Fruit fly (Drosophila melanogaster): Measurements from ENCODE around the gene CG18641.
A peak's percentile ranks its signal among the peaks of the same experiment; 100 is the strongest.

CG18641 gene

DNA sequence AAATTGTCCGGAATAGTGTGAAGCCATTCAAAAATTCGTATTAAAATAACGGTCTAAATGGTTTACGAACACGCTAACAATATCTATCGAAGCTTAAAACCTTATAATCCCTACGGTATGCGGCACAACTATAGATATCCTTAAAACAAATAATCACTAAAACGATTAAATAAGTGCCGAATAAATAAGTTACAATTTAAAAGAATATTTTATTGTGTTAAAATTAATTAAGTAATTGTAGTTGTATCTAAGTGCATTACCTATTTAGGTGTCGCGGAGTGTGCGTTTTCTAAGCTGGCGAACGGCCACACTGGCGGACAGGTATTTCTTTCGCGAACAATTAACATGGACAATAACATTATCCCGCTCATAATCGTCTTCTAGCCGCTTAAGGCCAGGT lies 34.3 kb downstream of the CG18641 start, which contains the start of gene Eogt (continued):
- TF ChIP-seq lbe (GFP tag; optimal IDR thresholded peaks at IDR 0.05) = peak; percentile 90
- peak; percentile 87 for TF ChIP-seq nerfin-1 (tag; optimal IDR thresholded peaks at IDR 0.05)
- peak; percentile 95 for TF ChIP-seq CG12659 (GFP tag; optimal IDR thresholded peaks at IDR 0.05)
- TF ChIP-seq kni (GFP tag; optimal IDR thresholded peaks at IDR 0.05) = peak; percentile 43
- TF ChIP-seq kay (GFP tag; optimal IDR thresholded peaks at IDR 0.05) = peak; percentile 84
- TF ChIP-seq CG17612 (GFP tag; IDR thresholded peaks at IDR 0.05) = peak; percentile 91
- peak; percentile 97 for TF ChIP-seq CG11695 (GFP tag; IDR thresholded peaks at IDR 0.05)
- peak; percentile 91 for TF ChIP-seq CrebB (tag; optimal IDR thresholded peaks at IDR 0.05)
- peak; percentile 85 for TF ChIP-seq ind (GFP tag; optimal IDR thresholded peaks at IDR 0.05)
- TF ChIP-seq CG11696 (GFP tag; IDR thresholded peaks at IDR 0.05) = peak; percentile 100
- TF ChIP-seq CG6689 (GFP tag; IDR thresholded peaks at IDR 0.05) = peak; percentile 97
- peak; percentile 92 for TF ChIP-seq al (GFP tag; IDR thresholded peaks at IDR 0.05)
- TF ChIP-seq CG4404 (GFP tag; IDR thresholded peaks at IDR 0.05) = peak; percentile 96
- TF ChIP-seq fd3F (GFP tag; optimal IDR thresholded peaks at IDR 0.05) = peak; percentile 90
- TF ChIP-seq cwo (GFP tag; optimal IDR thresholded peaks at IDR 0.05) = peak; percentile 70
- no peak for TF ChIP-seq Bgb (GFP tag; IDR thresholded peaks at IDR 0.05; ENCODE audit: partially characterized antibody)
- TF ChIP-seq CG7556 (GFP tag; optimal IDR thresholded peaks at IDR 0.05) = peak; percentile 89
- TF ChIP-seq CG3995 (GFP tag; optimal IDR thresholded peaks at IDR 0.05) = peak; percentile 26
- peak; percentile 86 for TF ChIP-seq chn (GFP tag; optimal IDR thresholded peaks at IDR 0.05)
- peak; percentile 76 for TF ChIP-seq CG30020 (tag; optimal IDR thresholded peaks at IDR 0.05)
- TF ChIP-seq Kr (GFP tag; optimal IDR thresholded peaks at IDR 0.05) = no peak
- peak; percentile 86 for TF ChIP-seq CG11560 (tag; IDR thresholded peaks at IDR 0.05)
- TF ChIP-seq Oli (tag; optimal IDR thresholded peaks at IDR 0.05) = peak; percentile 93
- peak; percentile 89 for TF ChIP-seq Fer3 (tag; optimal IDR thresholded peaks at IDR 0.05)
- peak; percentile 23 for TF ChIP-seq CG12236 (GFP tag; optimal IDR thresholded peaks at IDR 0.05)
- TF ChIP-seq B-H1 (GFP tag; IDR thresholded peaks at IDR 0.05) = peak; percentile 96
- TF ChIP-seq CG6175 (GFP tag; IDR thresholded peaks at IDR 0.05) = peak; percentile 90
- peak; percentile 52; the same call in 1 of the 2 replicates for TF ChIP-seq CG13287 (GFP tag; IDR thresholded peaks at IDR 0.05; ENCODE audit: partially characterized antibody)
- TF ChIP-seq CG8290 (GFP tag; optimal IDR thresholded peaks at IDR 0.05) = peak; percentile 84
- peak; percentile 58 to 98 for TF ChIP-seq CG8290 (tag; optimal IDR thresholded peaks at IDR 0.05)
- peak; percentile 92 for TF ChIP-seq CG4617 (GFP tag; optimal IDR thresholded peaks at IDR 0.05; ENCODE audit: borderline replicate concordance)
- TF ChIP-seq wek (GFP tag; optimal IDR thresholded peaks at IDR 0.05) = peak; percentile 75
- TF ChIP-seq schlank (tag; optimal IDR thresholded peaks at IDR 0.05) = peak; percentile 78
- TF ChIP-seq CG13424 (tag; optimal IDR thresholded peaks at IDR 0.05) = peak; percentile 95

DNA sequence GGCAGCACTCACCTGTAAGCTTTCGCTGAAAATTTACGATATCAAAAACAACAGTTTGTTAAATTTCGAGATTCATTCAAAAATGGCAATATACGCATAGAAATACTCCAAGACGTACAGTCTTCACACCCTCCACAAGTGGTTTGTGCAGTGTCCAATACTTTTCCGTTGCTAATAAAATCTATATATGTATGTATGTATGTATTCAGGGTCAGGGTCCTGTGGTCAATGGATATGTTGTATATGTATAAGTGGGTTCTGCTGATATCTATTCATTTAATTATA lies 38.8 kb downstream of the CG18641 start:
- TF ChIP-seq pita (GFP tag; optimal IDR thresholded peaks at IDR 0.05) (no peak), HmgZ (tag; optimal IDR thresholded peaks at IDR 0.05) (no peak), zen (tag; optimal IDR thresholded peaks at IDR 0.05) (no peak), CG10147 (GFP tag; optimal IDR thresholded peaks at IDR 0.05) (no peak), Camta (GFP tag; optimal IDR thresholded peaks at IDR 0.05) (no peak), fd102C (GFP tag; optimal IDR thresholded peaks at IDR 0.05) (no peak), CG3838 (GFP tag; optimal IDR thresholded peaks at IDR 0.05) (no peak), CG1603 (tag; optimal IDR thresholded peaks at IDR 0.05) (peak; percentile 2), CG11723 (GFP tag; optimal IDR thresholded peaks at IDR 0.05) (no peak), CG13424 (tag; optimal IDR thresholded peaks at IDR 0.05) (no peak), zfh1 (GFP tag; IDR thresholded peaks at IDR 0.05) (0 out of 3 replicates have a peak, but pooled peaks have one; percentile 33), CG17385 (GFP tag; optimal IDR thresholded peaks at IDR 0.05) (no peak), CG6813 (GFP tag; optimal IDR thresholded peaks at IDR 0.05) (peak; percentile 23), al (GFP tag; IDR thresholded peaks at IDR 0.05) (no peak), CG8089 (GFP tag; optimal IDR thresholded peaks at IDR 0.05) (no peak), ac (GFP tag; optimal IDR thresholded peaks at IDR 0.05) (no peak), exex (tag; optimal IDR thresholded peaks at IDR 0.05) (no peak), CG11695 (GFP tag; IDR thresholded peaks at IDR 0.05) (peak; percentile 15; the same call in 1 of the 3 replicates), CG12391 (tag; optimal IDR thresholded peaks at IDR 0.05) (no peak), CG18011 (GFP tag; optimal IDR thresholded peaks at IDR 0.05) (no peak), CG16779 (GFP tag; IDR thresholded peaks at IDR 0.05) (0 out of 2 replicates have a peak, but pooled peaks have one; percentile 11)

All from whole organism, embryonic.